Fruit fly (Drosophila melanogaster): Measurements from ENCODE around the gene CG14881.

CG14881 gene

dm6 chr3R:16434599-16434998, at the start of gene CG14881:
Gene CG14881, plus strand, starts transcription at chr3R:16434899.
- no peak for TF ChIP-seq CG17806 (tag; optimal IDR thresholded peaks at IDR 0.05)
- TF ChIP-seq D1 (tag; optimal IDR thresholded peaks at IDR 0.05), result no peak

dm6 chr3R:16385586-16385985, 49.1 kb upstream of the CG14881 start:
- TF ChIP-seq CG34367 (tag; optimal IDR thresholded peaks at IDR 0.05), result no peak

dm6 chr3R:16387039-16387438, 47.7 kb upstream of the CG14881 start:
- TF ChIP-seq CG13204 (GFP tag; optimal IDR thresholded peaks at IDR 0.05) (no peak), CG15710 (tag; optimal IDR thresholded peaks at IDR 0.05) (no peak), D1 (tag; optimal IDR thresholded peaks at IDR 0.05) (no peak), Ets98B (GFP tag; IDR thresholded peaks at IDR 0.05) (no peak), CG4496 (GFP tag; IDR thresholded peaks at IDR 0.05) (no peak), Pif1B (GFP tag; optimal IDR thresholded peaks at IDR 0.05) (no peak), gl (tag; optimal IDR thresholded peaks at IDR 0.05) (no peak), CG34367 (tag; optimal IDR thresholded peaks at IDR 0.05) (no peak), CG12605 (GFP tag; IDR thresholded peaks at IDR 0.05) (no peak), CG8301 (tag; optimal IDR thresholded peaks at IDR 0.05) (no peak), CG14655 (GFP tag; optimal IDR thresholded peaks at IDR 0.05) (no peak), Pif1A (GFP tag; optimal IDR thresholded peaks at IDR 0.05) (no peak), CG10348 (GFP tag; IDR thresholded peaks at IDR 0.05) (no peak)

dm6 chr3R:16389117-16389516, 45.6 kb upstream of the CG14881 start:
- TF ChIP-seq fd96Ca (GFP tag; IDR thresholded peaks at IDR 0.05) (no peak), CG15710 (tag; optimal IDR thresholded peaks at IDR 0.05) (no peak), CG4496 (GFP tag; IDR thresholded peaks at IDR 0.05) (no peak), Ets98B (GFP tag; IDR thresholded peaks at IDR 0.05) (no peak), D1 (tag; optimal IDR thresholded peaks at IDR 0.05) (no peak), CG8159 (tag; optimal IDR thresholded peaks at IDR 0.05) (no peak), CG34367 (tag; optimal IDR thresholded peaks at IDR 0.05) (no peak), CG14655 (GFP tag; optimal IDR thresholded peaks at IDR 0.05) (no peak), CG32121 (GFP tag; IDR thresholded peaks at IDR 0.05) (no peak), rn (GFP tag; IDR thresholded peaks at IDR 0.05) (no peak), CG13204 (GFP tag; optimal IDR thresholded peaks at IDR 0.05) (no peak), CG12605 (GFP tag; IDR thresholded peaks at IDR 0.05) (no peak), Pif1A (GFP tag; optimal IDR thresholded peaks at IDR 0.05) (no peak), CG17806 (tag; optimal IDR thresholded peaks at IDR 0.05) (no peak), Pif1B (GFP tag; optimal IDR thresholded peaks at IDR 0.05) (no peak), CG9948 (tag; optimal IDR thresholded peaks at IDR 0.05) (no peak), CG8301 (tag; optimal IDR thresholded peaks at IDR 0.05) (no peak)

dm6 chr3R:16394531-16394930, 40.2 kb upstream of the CG14881 start:
- no peak for TF ChIP-seq Pif1B (GFP tag; optimal IDR thresholded peaks at IDR 0.05)
- TF ChIP-seq CG17806 (tag; optimal IDR thresholded peaks at IDR 0.05), result no peak
- TF ChIP-seq rn (GFP tag; IDR thresholded peaks at IDR 0.05), result no peak
- TF ChIP-seq Pif1A (GFP tag; optimal IDR thresholded peaks at IDR 0.05), result no peak
- no peak for TF ChIP-seq fd96Ca (GFP tag; IDR thresholded peaks at IDR 0.05)
- no peak for TF ChIP-seq CG9948 (tag; optimal IDR thresholded peaks at IDR 0.05)
- TF ChIP-seq CG34367 (tag; optimal IDR thresholded peaks at IDR 0.05), result no peak
- no peak for TF ChIP-seq CG12605 (GFP tag; IDR thresholded peaks at IDR 0.05)
- TF ChIP-seq CG15710 (tag; optimal IDR thresholded peaks at IDR 0.05), result no peak
- TF ChIP-seq CG14655 (GFP tag; optimal IDR thresholded peaks at IDR 0.05), result no peak
- no peak for TF ChIP-seq Snoo (tag; optimal IDR thresholded peaks at IDR 0.05)
- TF ChIP-seq EcR (GFP tag; optimal IDR thresholded peaks at IDR 0.05), result no peak
- TF ChIP-seq Ets98B (GFP tag; IDR thresholded peaks at IDR 0.05), result no peak
- no peak for TF ChIP-seq CG13204 (GFP tag; optimal IDR thresholded peaks at IDR 0.05)
- no peak for TF ChIP-seq CG8159 (tag; optimal IDR thresholded peaks at IDR 0.05)
- TF ChIP-seq gl (tag; optimal IDR thresholded peaks at IDR 0.05), result no peak
- TF ChIP-seq CG32121 (GFP tag; IDR thresholded peaks at IDR 0.05), result no peak
- TF ChIP-seq D1 (tag; optimal IDR thresholded peaks at IDR 0.05), result no peak

- TF ChIP-seq CG12605 (GFP tag; IDR thresholded peaks at IDR 0.05) (no peak), EcR (GFP tag; optimal IDR thresholded peaks at IDR 0.05) (no peak), CG4496 (GFP tag; IDR thresholded peaks at IDR 0.05) (no peak), CG17806 (tag; optimal IDR thresholded peaks at IDR 0.05) (no peak), fd96Ca (GFP tag; IDR thresholded peaks at IDR 0.05) (no peak), rn (GFP tag; IDR thresholded peaks at IDR 0.05) (no peak), CG9948 (tag; optimal IDR thresholded peaks at IDR 0.05) (no peak), CG8301 (tag; optimal IDR thresholded peaks at IDR 0.05) (no peak), gl (tag; optimal IDR thresholded peaks at IDR 0.05) (no peak), Snoo (tag; optimal IDR thresholded peaks at IDR 0.05) (no peak), CG8159 (tag; optimal IDR thresholded peaks at IDR 0.05) (no peak)
Measured at dm6 chr3R:16395448-16395847, 39.3 kb upstream of the CG14881 start.

dm6 chr3R:16396565-16396964, 38.1 kb upstream of the CG14881 start:
- TF ChIP-seq Snoo (tag; optimal IDR thresholded peaks at IDR 0.05), result no peak
